Worm (Caenorhabditis elegans): ENCODE results near the gene acs-6.

The acs-6 gene

DNA sequence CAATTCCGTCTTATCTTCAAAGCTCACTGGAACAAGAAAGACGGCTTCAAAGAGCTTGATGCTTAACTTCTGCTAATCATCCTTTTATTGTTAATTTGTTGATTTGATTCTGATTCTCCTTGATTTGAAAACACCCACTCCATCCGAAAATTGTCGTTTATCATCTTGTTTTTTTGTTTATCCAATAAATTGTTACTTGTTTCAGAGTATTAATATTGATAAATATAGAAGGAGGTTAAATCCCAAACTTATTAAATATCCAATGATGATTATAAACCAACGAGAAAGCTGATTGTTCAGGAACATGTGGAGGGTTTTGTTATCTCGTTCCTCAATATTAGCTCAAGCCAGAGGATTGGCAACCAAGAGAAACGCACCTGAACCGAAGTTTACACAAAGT lies 51.0 kb downstream of the acs-6 start, which contains the start of gene F10E7.6:
F10E7.6 (plus strand) TSS at position 301 of the 400 bp plus-strand sequence.
- TF ChIP-seq ztf-4 (tag; optimal IDR thresholded peaks at IDR 0.05) (no peak), dmd-4 (tag; optimal IDR thresholded peaks at IDR 0.05) (no peak), sma-3 (GFP tag; optimal IDR thresholded peaks at IDR 0.05) (no peak), nhr-12 (tag; optimal IDR thresholded peaks at IDR 0.05) (no peak)
